Worm (Caenorhabditis elegans) whole organism, mixed stage, embryonic: ENCODE results near the gene lmd-3.

ENCODE experiments used
- nhr-237 ChIP-seq: fragments of 150-350 bp; optimal IDR thresholded peaks from 2 replicates; lab custom pipeline; 2014; ENCODE audit warnings: missing biosample characterization, missing genetic modification characterization
- nhr-28 ChIP-seq: fragments of 150-350 bp; optimal IDR thresholded peaks from 2 replicates; lab custom pipeline; 2014; ENCODE audit warnings: missing biosample characterization, missing genetic modification characterization
- snpc-4 ChIP-seq: fragments of 150-350 bp; optimal IDR thresholded peaks from 2 replicates; lab custom pipeline; 2014; ENCODE audit warnings: missing biosample characterization, missing genetic modification characterization
- unc-62 ChIP-seq: fragments of 150-350 bp; optimal IDR thresholded peaks from 2 replicates; lab custom pipeline; 2014; ENCODE audit warnings: missing biosample characterization, missing genetic modification reagents, missing genetic modification characterization

DNA sequence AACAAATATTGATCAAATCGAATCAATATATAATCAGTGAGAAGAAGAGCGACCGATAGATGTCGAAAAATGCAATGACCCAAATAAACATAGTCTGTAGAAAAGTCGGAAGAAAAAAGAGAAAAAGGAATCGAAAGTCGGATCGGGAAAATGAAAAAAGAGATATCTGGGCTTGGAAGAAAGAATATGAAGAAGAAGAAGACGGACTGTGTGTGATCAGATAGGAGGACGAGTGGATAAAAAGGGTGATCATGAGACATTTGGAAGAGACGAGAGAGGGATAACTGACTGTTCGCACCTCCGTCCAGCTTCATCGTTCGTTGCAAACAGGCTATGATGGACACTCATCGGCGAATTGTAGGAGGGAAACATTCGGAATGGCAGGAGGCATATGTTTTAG lies 35.0 kb downstream of the lmd-3 start:
- TF ChIP-seq snpc-4 (tag; lab: Kevin White, UChicago), result no peak
- TF ChIP-seq nhr-28 (tag; lab: Kevin White, UChicago), result no peak
- no peak for TF ChIP-seq unc-62
- TF ChIP-seq nhr-237 (tag; lab: Kevin White, UChicago), result no peak
